Fruit fly (Drosophila melanogaster): Measurements from ENCODE around the gene CG7781.

Gene CG7781

dm6 chr2L:8362273-8362954, 37.2 kb upstream of the CG7781 start, which contains the start of gene CG7627 (continued):
- peak; percentile 76 for TF ChIP-seq CG32006 (GFP tag; optimal IDR thresholded peaks at IDR 0.05)
- peak; percentile 35 for TF ChIP-seq CG10631 (GFP tag; optimal IDR thresholded peaks at IDR 0.05)
- TF ChIP-seq CG6792 (GFP tag; optimal IDR thresholded peaks at IDR 0.05), result peak; percentile 60
- no peak for TF ChIP-seq CG4318 (GFP tag; optimal IDR thresholded peaks at IDR 0.05)
- TF ChIP-seq Eip75B (GFP tag; optimal IDR thresholded peaks at IDR 0.05), result peak; percentile 58
- peak; percentile 75 for TF ChIP-seq cyc (GFP tag; optimal IDR thresholded peaks at IDR 0.05)
- peak; percentile 7 for TF ChIP-seq CG16779 (tag; optimal IDR thresholded peaks at IDR 0.05)
- peak; percentile 46 for TF ChIP-seq CG3919 (GFP tag; optimal IDR thresholded peaks at IDR 0.05)
- peak; percentile 66 for TF ChIP-seq CG15336 (GFP tag; IDR thresholded peaks at IDR 0.05)
- TF ChIP-seq Eip93F (GFP tag; optimal IDR thresholded peaks at IDR 0.05), result no peak
- TF ChIP-seq CG9139 (GFP tag; optimal IDR thresholded peaks at IDR 0.05), result peak; percentile 30
- peak; percentile 84 for TF ChIP-seq esn (GFP tag; optimal IDR thresholded peaks at IDR 0.05)
- TF ChIP-seq CG3032 (tag; optimal IDR thresholded peaks at IDR 0.05), result peak; percentile 51
- TF ChIP-seq CG11294 (GFP tag; IDR thresholded peaks at IDR 0.05), result peak; percentile 68; the same call in 1 of the 2 replicates
- peak; percentile 94 for TF ChIP-seq Eip78C (GFP tag)
- TF ChIP-seq CG8632 (GFP tag; optimal IDR thresholded peaks at IDR 0.05), result peak; percentile 7
- peak; percentile 46 for TF ChIP-seq fd59A (GFP tag; optimal IDR thresholded peaks at IDR 0.05)
- TF ChIP-seq CG8319 (GFP tag; optimal IDR thresholded peaks at IDR 0.05), result peak; percentile 59
- peak; percentile 52 for TF ChIP-seq Sox15 (GFP tag; optimal IDR thresholded peaks at IDR 0.05)
- TF ChIP-seq ss (GFP tag; optimal IDR thresholded peaks at IDR 0.05), result peak; percentile 16 to 41
- TF ChIP-seq lz (GFP tag; optimal IDR thresholded peaks at IDR 0.05), result peak; percentile 80
- TF ChIP-seq Blimp-1 (GFP tag; optimal IDR thresholded peaks at IDR 0.05), result peak; percentile 46
- peak; percentile 12 to 57 for TF ChIP-seq salr (GFP tag; optimal IDR thresholded peaks at IDR 0.05)
- peak; percentile 64 for TF ChIP-seq CG6808 (GFP tag; optimal IDR thresholded peaks at IDR 0.05)
- peak; percentile 16 for TF ChIP-seq Lpt (GFP tag; optimal IDR thresholded peaks at IDR 0.05)
- TF ChIP-seq eg (GFP tag; IDR thresholded peaks at IDR 0.05), result peak; percentile 78
- TF ChIP-seq Met (GFP tag; optimal IDR thresholded peaks at IDR 0.05), result peak; percentile 70
- peak; percentile 58 for TF ChIP-seq CG10669 (GFP tag; optimal IDR thresholded peaks at IDR 0.05)
- TF ChIP-seq CG8119 (GFP tag; IDR thresholded peaks at IDR 0.05), result peak; percentile 77

DNA sequence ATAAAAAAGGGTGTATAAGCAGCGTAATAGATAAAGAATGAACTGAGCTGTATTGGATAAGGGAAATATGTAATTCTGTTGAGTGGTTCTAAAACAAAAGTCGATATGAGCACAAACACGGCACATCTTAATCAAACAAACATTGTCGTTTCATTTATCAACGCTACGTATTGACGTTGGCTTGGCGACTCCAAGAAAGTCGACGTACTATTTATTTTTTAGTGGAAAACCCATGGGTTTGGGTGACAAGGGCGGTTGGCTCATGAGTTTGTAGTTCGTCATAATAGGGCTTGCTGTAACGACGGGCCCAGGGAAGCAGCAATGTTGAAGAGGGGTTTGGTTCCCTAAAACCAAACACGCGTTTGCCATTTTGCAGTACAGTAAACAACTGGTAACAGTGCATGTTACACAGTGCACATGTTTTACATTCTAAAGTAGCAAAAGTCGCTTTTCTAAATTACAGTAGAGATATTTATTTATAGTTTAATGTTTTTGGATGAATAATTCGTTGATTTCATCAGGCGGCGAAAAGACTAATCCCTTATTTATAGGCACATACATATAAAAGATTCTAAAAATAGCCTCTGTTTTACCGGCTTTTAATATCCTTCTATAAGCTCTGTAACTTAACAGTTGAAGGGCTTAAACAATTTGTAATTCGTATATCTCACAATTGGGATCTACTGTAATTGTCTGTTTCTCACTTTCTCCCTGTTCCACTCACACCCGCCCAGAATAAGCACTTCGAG, 36.2 kb upstream of the CG7781 start:
- TF ChIP-seq Ets21C (GFP tag; optimal IDR thresholded peaks at IDR 0.05) (peak; percentile 40), CG11902 (GFP tag; optimal IDR thresholded peaks at IDR 0.05) (peak; percentile 20), CG4318 (GFP tag; optimal IDR thresholded peaks at IDR 0.05) (peak; percentile 5), CG32006 (GFP tag; optimal IDR thresholded peaks at IDR 0.05) (peak; percentile 73), fd59A (GFP tag; optimal IDR thresholded peaks at IDR 0.05) (peak; percentile 57), Hr39 (GFP tag; optimal IDR thresholded peaks at IDR 0.05) (peak; percentile 68), CG9139 (GFP tag; optimal IDR thresholded peaks at IDR 0.05) (no peak), CG11762 (GFP tag; optimal IDR thresholded peaks at IDR 0.05; ENCODE audit: insufficient read depth) (no peak), Lpt (GFP tag; optimal IDR thresholded peaks at IDR 0.05) (no peak), Sox14 (GFP tag; optimal IDR thresholded peaks at IDR 0.05) (peak; percentile 50), Eip78C (GFP tag) (peak; percentile 91), CG10631 (GFP tag; optimal IDR thresholded peaks at IDR 0.05) (peak; percentile 42), fkh (GFP tag; optimal IDR thresholded peaks at IDR 0.05) (peak; percentile 75), net (GFP tag; optimal IDR thresholded peaks at IDR 0.05) (peak; percentile 47), CG1621 (tag; optimal IDR thresholded peaks at IDR 0.05) (no peak), fd85E (GFP tag; optimal IDR thresholded peaks at IDR 0.05) (peak; percentile 17), ss (GFP tag; optimal IDR thresholded peaks at IDR 0.05) (peak; percentile 30 to 62), spab (GFP tag; optimal IDR thresholded peaks at IDR 0.05) (peak; percentile 46), salr (GFP tag; optimal IDR thresholded peaks at IDR 0.05) (peak in 1 of 2 experiments; percentile 52), Blimp-1 (GFP tag; optimal IDR thresholded peaks at IDR 0.05) (peak; percentile 41), Met (GFP tag; optimal IDR thresholded peaks at IDR 0.05) (peak; percentile 77), lz (GFP tag; optimal IDR thresholded peaks at IDR 0.05) (peak; percentile 46), Eip75B (GFP tag; optimal IDR thresholded peaks at IDR 0.05) (peak; percentile 62), eg (GFP tag; IDR thresholded peaks at IDR 0.05) (peak; percentile 43; the same call in 2 of the 3 replicates), CG10669 (GFP tag; optimal IDR thresholded peaks at IDR 0.05) (peak; percentile 32), acj6 (GFP tag; optimal IDR thresholded peaks at IDR 0.05) (peak; percentile 67), CG6854 (GFP tag; optimal IDR thresholded peaks at IDR 0.05) (peak; percentile 5), OdsH (GFP tag; optimal IDR thresholded peaks at IDR 0.05) (peak; percentile 69), cyc (GFP tag; optimal IDR thresholded peaks at IDR 0.05) (peak; percentile 49), svp (GFP tag) (peak; percentile 85), CG15336 (GFP tag; IDR thresholded peaks at IDR 0.05) (peak; percentile 63), Ets96B (tag; optimal IDR thresholded peaks at IDR 0.05) (peak; percentile 17), CG31627 (GFP tag; optimal IDR thresholded peaks at IDR 0.05) (peak; percentile 69)

Data from whole organism, prepupa.